Worm (Caenorhabditis elegans): ENCODE results near the gene Y54E2A.10.

Y54E2A.10 gene

DNA sequence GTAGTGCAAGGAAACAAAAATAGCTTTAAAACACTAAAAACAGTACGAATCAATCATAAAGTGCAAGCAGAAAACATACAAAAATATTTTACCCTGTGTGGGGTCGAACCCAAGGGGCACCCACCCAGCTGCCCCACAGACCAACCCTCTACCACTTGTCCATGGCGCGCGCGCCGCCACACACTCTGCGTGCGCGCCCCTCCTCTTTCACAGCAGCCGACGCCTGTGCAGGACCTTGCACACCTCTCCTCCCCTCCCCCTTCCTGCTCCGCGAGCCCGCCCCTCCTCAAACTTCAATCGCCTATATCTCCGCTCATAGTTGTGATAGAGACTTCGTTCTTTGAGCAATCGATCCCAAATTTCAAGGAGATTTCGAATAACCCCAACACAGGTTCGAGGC, 28.3 kb upstream of the Y54E2A.10 start:
- TF ChIP-seq isw-1 (GFP tag; IDR thresholded peaks at IDR 0.05) (peak; percentile 21; the same call in 1 of the 2 replicates), nhr-19 (GFP tag; conservative IDR thresholded peaks at IDR 0.05) (peak; percentile 64)

DNA sequence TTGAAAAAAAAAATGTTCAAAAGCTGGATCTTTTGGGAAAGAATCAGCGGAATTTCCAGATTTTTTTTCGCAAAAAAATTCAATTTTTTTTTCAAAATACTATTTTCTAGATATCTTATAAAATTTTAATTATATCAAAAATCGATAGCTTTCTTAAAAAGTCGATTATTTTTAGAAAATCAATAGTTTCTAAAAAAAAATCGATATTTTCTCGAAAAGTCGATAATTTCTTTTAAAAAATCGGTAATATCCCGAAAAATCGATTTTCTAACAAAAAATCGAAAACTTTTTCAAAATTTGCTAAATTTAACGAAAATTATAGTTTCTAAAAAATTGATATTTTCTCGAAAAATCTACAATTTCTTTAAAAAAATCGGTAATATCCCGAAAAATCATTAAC, 22.0 kb upstream of the Y54E2A.10 start:
- no peak for TF ChIP-seq alr-1 (tag; optimal IDR thresholded peaks at IDR 0.05; ENCODE audit: borderline replicate concordance)
- TF ChIP-seq ama-1 (optimal IDR thresholded peaks at IDR 0.05), result no peak
- no peak for TF ChIP-seq vab-15 (tag; optimal IDR thresholded peaks at IDR 0.05)
- no peak for TF ChIP-seq skn-1 (tag; optimal IDR thresholded peaks at IDR 0.05)
- no peak for TF ChIP-seq fkh-4 (tag; optimal IDR thresholded peaks at IDR 0.05; ENCODE audit: borderline replicate concordance)
- TF ChIP-seq nhr-77 (tag; optimal IDR thresholded peaks at IDR 0.05), result no peak
- no peak for TF ChIP-seq hpl-2 (GFP tag; optimal IDR thresholded peaks at IDR 0.05)
- TF ChIP-seq tbx-2 (tag; optimal IDR thresholded peaks at IDR 0.05), result no peak
- no peak for TF ChIP-seq mdl-1 (tag; optimal IDR thresholded peaks at IDR 0.05)
- TF ChIP-seq zag-1 (tag; optimal IDR thresholded peaks at IDR 0.05), result no peak
- TF ChIP-seq C04F5.9 (tag; optimal IDR thresholded peaks at IDR 0.05), result no peak
- TF ChIP-seq hlh-4 (tag; optimal IDR thresholded peaks at IDR 0.05), result no peak
- no peak for TF ChIP-seq snpc-4 (tag; optimal IDR thresholded peaks at IDR 0.05)
- TF ChIP-seq snu-23 (GFP tag; optimal IDR thresholded peaks at IDR 0.05), result no peak
- TF ChIP-seq ztf-11 (tag; optimal IDR thresholded peaks at IDR 0.05), result no peak
- no peak for TF ChIP-seq unc-98 (GFP tag; IDR thresholded peaks at IDR 0.05)
- TF ChIP-seq fos-1 (tag; optimal IDR thresholded peaks at IDR 0.05), result no peak
- no peak for TF ChIP-seq hlh-17 (GFP tag; optimal IDR thresholded peaks at IDR 0.05; ENCODE audit: borderline replicate concordance)

DNA sequence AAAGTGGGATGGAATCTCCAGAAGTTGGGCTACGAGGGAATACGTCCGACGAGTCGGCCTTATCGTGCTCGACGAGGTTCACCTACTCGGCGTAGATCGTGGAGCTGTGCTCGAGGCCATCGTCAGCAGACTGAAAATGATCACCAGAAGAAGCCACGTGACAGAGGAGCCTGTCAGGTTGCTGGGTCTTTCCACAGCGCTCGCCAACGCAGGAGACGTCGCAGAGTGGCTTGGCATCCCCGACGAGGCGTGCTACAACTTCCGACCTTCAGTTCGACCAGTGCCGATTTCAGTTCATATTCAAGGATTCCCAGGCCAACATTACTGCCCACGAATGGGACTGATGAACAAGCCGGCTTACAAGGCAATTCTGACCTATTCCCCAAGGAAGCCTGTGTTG, 19.8 kb upstream of the Y54E2A.10 start:
- TF ChIP-seq nhr-77 (tag; optimal IDR thresholded peaks at IDR 0.05) (no peak), aha-1 (tag; optimal IDR thresholded peaks at IDR 0.05) (no peak), irx-1 (tag; optimal IDR thresholded peaks at IDR 0.05) (no peak)

DNA sequence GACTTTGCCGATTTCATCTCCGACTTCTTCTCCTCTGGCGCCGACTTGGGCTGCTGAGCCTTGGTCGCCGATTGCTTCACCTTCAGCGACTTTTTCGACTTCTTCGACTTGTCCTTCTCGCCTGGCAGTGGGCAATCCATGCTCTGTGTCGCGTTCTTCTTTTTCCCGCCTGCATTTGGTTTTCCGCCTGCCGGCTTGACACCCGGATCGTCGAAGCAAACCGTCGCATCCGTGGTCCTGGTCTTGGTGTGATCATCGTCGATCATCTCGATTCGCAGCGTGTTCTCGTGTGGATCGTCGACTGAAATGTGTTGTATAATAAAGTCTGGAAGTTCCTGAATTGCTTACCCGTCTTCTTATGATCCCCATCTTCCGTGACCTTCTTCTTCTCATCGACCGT, 18.7 kb upstream of the Y54E2A.10 start:
- TF ChIP-seq xbp-1 (tag; optimal IDR thresholded peaks at IDR 0.05) (no peak), Y116A8C.19 (tag; optimal IDR thresholded peaks at IDR 0.05; ENCODE audit: borderline replicate concordance) (no peak), aly-2 (tag; optimal IDR thresholded peaks at IDR 0.05) (no peak), lin-35 (GFP tag; optimal IDR thresholded peaks at IDR 0.05) (no peak), alr-1 (tag; optimal IDR thresholded peaks at IDR 0.05; ENCODE audit: borderline replicate concordance) (no peak), lin-13 (GFP tag; optimal IDR thresholded peaks at IDR 0.05) (no peak), sox-4 (tag; optimal IDR thresholded peaks at IDR 0.05) (no peak), grh-1 (GFP tag; IDR thresholded peaks at IDR 0.05) (no peak), unc-130 (tag; optimal IDR thresholded peaks at IDR 0.05) (no peak), fkh-8 (tag; optimal IDR thresholded peaks at IDR 0.05) (no peak), ces-1 (GFP tag; optimal IDR thresholded peaks at IDR 0.05) (no peak), unc-30 (tag; optimal IDR thresholded peaks at IDR 0.05) (no peak), pax-3 (tag; optimal IDR thresholded peaks at IDR 0.05) (no peak), pag-3 (tag; optimal IDR thresholded peaks at IDR 0.05; ENCODE audit: borderline replicate concordance, insufficient read depth) (no peak), zip-4 (GFP tag; optimal IDR thresholded peaks at IDR 0.05) (no peak), sup-37 (GFP tag; optimal IDR thresholded peaks at IDR 0.05) (no peak), jun-1 (tag; optimal IDR thresholded peaks at IDR 0.05) (no peak), tlp-1 (tag; optimal IDR thresholded peaks at IDR 0.05) (no peak)
